Fruit fly (Drosophila melanogaster) whole organism, embryonic: ENCODE data around the gene Pgd.

Experiments used
- Atf3 ChIP-seq: fragments of 200-800 bp; sonication (Bioruptor generic); optimal IDR thresholded peaks from 3 replicates; lab custom pipeline; 2016; ENCODE audit warnings: missing biosample characterization, missing genetic modification characterization
- B-H2 ChIP-seq: fragments of 200-800 bp; sonication (Bioruptor generic); optimal IDR thresholded peaks from 2 replicates; lab custom pipeline; 2018; ENCODE audit warnings: missing biosample characterization, mild to moderate bottlenecking, missing genetic modification characterization
- CG10147 ChIP-seq: fragments of 200-800 bp; sonication (Bioruptor generic); optimal IDR thresholded peaks from 2 replicates; lab custom pipeline; 2019; ENCODE audit warnings: missing biosample characterization, mild to moderate bottlenecking, missing genetic modification characterization, moderate library complexity
- CG10431 ChIP-seq: fragments of 200-800 bp; sonication (Bioruptor generic); optimal IDR thresholded peaks from 3 replicates; lab custom pipeline; 2018; ENCODE audit warnings: missing biosample characterization, mild to moderate bottlenecking, missing genetic modification characterization
- CG10543 ChIP-seq: fragments of 200-800 bp; sonication (Bioruptor generic); optimal IDR thresholded peaks from 3 replicates; lab custom pipeline; 2017; ENCODE audit warnings: missing biosample characterization, mild to moderate bottlenecking, missing genetic modification characterization, moderate library complexity
- CG11247 ChIP-seq: fragments of 200-800 bp; sonication (Bioruptor generic); IDR thresholded peaks from 2 replicates; pipeline ENCODE4 v1.3.6; 2022; ENCODE audit warnings: missing biosample characterization, missing genetic modification characterization
- CG12942 ChIP-seq: fragments of 200-800 bp; sonication (Bioruptor generic); optimal IDR thresholded peaks from 3 replicates; lab custom pipeline; 2016; ENCODE audit warnings: missing biosample characterization, missing genetic modification characterization
- CG13296 ChIP-seq: fragments of 200-800 bp; sonication (Bioruptor generic); optimal IDR thresholded peaks from 3 replicates; lab custom pipeline; 2018; ENCODE audit warnings: missing biosample characterization, mild to moderate bottlenecking, missing genetic modification characterization
- CG1603 ChIP-seq: fragments of 200-800 bp; sonication (Bioruptor generic); optimal IDR thresholded peaks from 2 replicates; lab custom pipeline; 2019; ENCODE audit warnings: missing biosample characterization, mild to moderate bottlenecking, missing genetic modification characterization, moderate library complexity
- CG17361 ChIP-seq: fragments of 200-800 bp; sonication (Bioruptor generic); IDR thresholded peaks from 3 replicates; pipeline ENCODE4 v1.3.6; 2022; ENCODE audit warnings: missing biosample characterization, missing genetic modification characterization
- CG1832 ChIP-seq: fragments of 200-800 bp; sonication (Bioruptor generic); optimal IDR thresholded peaks from 2 replicates; lab custom pipeline; 2017; ENCODE audit warnings: missing biosample characterization, mild to moderate bottlenecking, missing genetic modification characterization, inconsistent platforms
- CG18619 ChIP-seq: fragments of 200-800 bp; sonication (Bioruptor generic); optimal IDR thresholded peaks from 3 replicates; lab custom pipeline; 2017; ENCODE audit warnings: missing biosample characterization, mild to moderate bottlenecking, missing genetic modification characterization
- CG30431 ChIP-seq: fragments of 200-800 bp; sonication (Bioruptor generic); optimal IDR thresholded peaks from 2 replicates; lab custom pipeline; 2017; ENCODE audit warnings: missing biosample characterization, missing genetic modification characterization
- CG3065 ChIP-seq: fragments of 200-800 bp; sonication (Bioruptor generic); optimal IDR thresholded peaks from 2 replicates; lab custom pipeline; 2016; ENCODE audit warnings: missing biosample characterization, missing genetic modification characterization
- CG4328 ChIP-seq: fragments of 200-800 bp; sonication (Bioruptor generic); optimal IDR thresholded peaks from 3 replicates; lab custom pipeline; 2017; ENCODE audit warnings: missing biosample characterization, missing genetic modification reagents, missing genetic modification characterization
- CG4617 ChIP-seq: fragments of 200-800 bp; sonication (Bioruptor generic); optimal IDR thresholded peaks from 3 replicates; lab custom pipeline; 2016; ENCODE audit warnings: missing biosample characterization, missing genetic modification characterization, borderline replicate concordance
- CG7556 ChIP-seq: fragments of 200-800 bp; sonication (Bioruptor generic); optimal IDR thresholded peaks from 2 replicates; lab custom pipeline; 2017; ENCODE audit warnings: missing biosample characterization, mild to moderate bottlenecking, missing genetic modification characterization
- CG7745 ChIP-seq: fragments of 200-800 bp; sonication (Bioruptor generic); optimal IDR thresholded peaks from 2 replicates; lab custom pipeline; 2018; ENCODE audit warnings: missing biosample characterization, mild to moderate bottlenecking, missing genetic modification characterization, moderate library complexity
- CG7963 ChIP-seq: fragments of 200-800 bp; sonication (Bioruptor generic); IDR thresholded peaks from 3 replicates; pipeline ENCODE4 v1.3.6; 2022; ENCODE audit warnings: missing biosample characterization, missing genetic modification characterization; ENCODE audit not compliant: partially characterized antibody
- Dip2 ChIP-seq: fragments of 200-800 bp; sonication (Bioruptor generic); IDR thresholded peaks from 2 replicates; pipeline ENCODE4 v1.3.6; 2022; ENCODE audit warnings: missing biosample characterization, missing genetic modification characterization
- Ets97D ChIP-seq: fragments of 200-800 bp; sonication (Bioruptor generic); optimal IDR thresholded peaks from 3 replicates; lab custom pipeline; 2016; ENCODE audit warnings: missing biosample characterization, missing genetic modification characterization
- Lim3 ChIP-seq: fragments of 200-800 bp; sonication (Bioruptor generic); IDR thresholded peaks from 2 replicates; pipeline ENCODE4 v1.3.6; 2022; ENCODE audit warnings: missing biosample characterization, missing genetic modification characterization
- Meics ChIP-seq: fragments of 200-800 bp; sonication (Bioruptor generic); optimal IDR thresholded peaks from 2 replicates; lab custom pipeline; 2017; ENCODE audit warnings: missing biosample characterization, mild to moderate bottlenecking, missing genetic modification characterization
- Ptx1 ChIP-seq: fragments of 200-800 bp; sonication (Bioruptor generic); IDR thresholded peaks from 2 replicates; pipeline ENCODE4 v1.3.6; 2022; ENCODE audit warnings: missing biosample characterization, missing genetic modification characterization
- Six4 ChIP-seq: fragments of 200-800 bp; sonication (Bioruptor generic); optimal IDR thresholded peaks from 2 replicates; lab custom pipeline; 2016; ENCODE audit warnings: missing biosample characterization, missing genetic modification characterization
- abd-A ChIP-seq: fragments of 200-800 bp; sonication (Bioruptor generic); optimal IDR thresholded peaks from 3 replicates; lab custom pipeline; 2019; ENCODE audit warnings: missing biosample characterization, mild to moderate bottlenecking, missing genetic modification characterization, moderate library complexity
- ash1 ChIP-seq: fragments of 200-800 bp; sonication (Bioruptor generic); optimal IDR thresholded peaks from 2 replicates; lab custom pipeline; 2018; ENCODE audit warnings: missing biosample characterization, mild to moderate bottlenecking, missing genetic modification characterization
- btn ChIP-seq: fragments of 200-800 bp; sonication (Bioruptor generic); optimal IDR thresholded peaks from 2 replicates; lab custom pipeline; 2016; ENCODE audit warnings: missing biosample characterization, missing genetic modification characterization
- chm ChIP-seq: fragments of 200-800 bp; sonication (Bioruptor generic); IDR thresholded peaks from 2 replicates; pipeline ENCODE4 v1.3.6; 2022; ENCODE audit warnings: missing biosample characterization, missing genetic modification characterization
- dmrt11E ChIP-seq: fragments of 200-800 bp; sonication (Bioruptor generic); optimal IDR thresholded peaks from 3 replicates; lab custom pipeline; 2018; ENCODE audit warnings: missing biosample characterization, mild to moderate bottlenecking, missing genetic modification characterization, moderate library complexity
- en ChIP-seq: fragments of 200-800 bp; sonication (Bioruptor generic); optimal IDR thresholded peaks from 2 replicates; lab custom pipeline; 2016; ENCODE audit warnings: missing biosample characterization, missing genetic modification characterization
- fru ChIP-seq: fragments of >200 bp; optimal IDR thresholded peaks from 2 replicates; lab custom pipeline; 2017
- gce ChIP-seq: fragments of 200-800 bp; sonication (Bioruptor generic); IDR thresholded peaks from 3 replicates; pipeline ENCODE4 v1.3.6; 2022; ENCODE audit warnings: missing biosample characterization, missing genetic modification characterization
- gcm2 ChIP-seq: fragments of 200-800 bp; sonication (Bioruptor generic); optimal IDR thresholded peaks from 2 replicates; lab custom pipeline; 2016; ENCODE audit warnings: missing biosample characterization, missing genetic modification characterization
- gem ChIP-seq: fragments of 200-800 bp; sonication (Bioruptor generic); optimal IDR thresholded peaks from 2 replicates; lab custom pipeline; 2019; ENCODE audit warnings: missing biosample characterization, mild to moderate bottlenecking, missing genetic modification characterization, moderate library complexity
- gfzf ChIP-seq: fragments of 200-800 bp; sonication (Bioruptor generic); optimal IDR thresholded peaks from 2 replicates; lab custom pipeline; 2016; ENCODE audit warnings: missing biosample characterization, mild to moderate bottlenecking, missing genetic modification characterization, moderate library complexity
- gsb-n ChIP-seq: fragments of 200-800 bp; sonication (Bioruptor generic); optimal IDR thresholded peaks from 3 replicates; lab custom pipeline; 2018; ENCODE audit warnings: missing biosample characterization, mild to moderate bottlenecking, missing genetic modification characterization
- hkb ChIP-seq, 2 experiments: fragments of 200-800 bp in 1 of 2; fragments of >200 bp in 1 of 2; sonication (Bioruptor generic) in 1 of 2; IDR thresholded peaks in 1 of 2; optimal IDR thresholded peaks in 1 of 2; 2 replicates each; pipeline versions ENCODE4 v1.3.6 to Lab custom; 2017 to 2022; ENCODE audit warnings: missing biosample characterization in 1 of 2, missing genetic modification characterization in 1 of 2
- jumu ChIP-seq: fragments of 200-800 bp; sonication (Bioruptor generic); optimal IDR thresholded peaks from 3 replicates; lab custom pipeline; 2016; ENCODE audit warnings: missing biosample characterization, missing genetic modification characterization
- lola ChIP-seq, 3 experiments: fragments of >200 bp in 2 of 3; fragments of 200-800 bp in 1 of 3; sonication (Bioruptor generic) in 1 of 3; optimal IDR thresholded peaks; 2 replicates each; lab custom pipeline; 2017 to 2019; ENCODE audit warnings: missing biosample characterization in 3 of 3, missing genetic modification characterization in 3 of 3, mild to moderate bottlenecking in 1 of 3, moderate library complexity in 1 of 3
- pho ChIP-seq: fragments of 200-800 bp; sonication (Bioruptor generic); optimal IDR thresholded peaks from 2 replicates; lab custom pipeline; 2016; ENCODE audit warnings: missing biosample characterization, missing genetic modification characterization
- pros ChIP-seq: fragments of 200-800 bp; sonication (Bioruptor generic); optimal IDR thresholded peaks from 3 replicates; lab custom pipeline; 2019; ENCODE audit warnings: missing biosample characterization, mild to moderate bottlenecking, missing genetic modification characterization, moderate library complexity
- repo ChIP-seq: fragments of 200-800 bp; sonication (Bioruptor generic); optimal IDR thresholded peaks from 2 replicates; lab custom pipeline; 2016; ENCODE audit warnings: missing biosample characterization, missing genetic modification characterization
- schlank ChIP-seq: fragments of 200-800 bp; sonication (Bioruptor generic); optimal IDR thresholded peaks from 2 replicates; lab custom pipeline; 2018; ENCODE audit warnings: missing biosample characterization, mild to moderate bottlenecking, missing genetic modification characterization
- sima ChIP-seq: fragments of 200-800 bp; sonication (Bioruptor generic); optimal IDR thresholded peaks from 2 replicates; lab custom pipeline; 2016; ENCODE audit warnings: missing biosample characterization, missing genetic modification characterization
- sr ChIP-seq: fragments of 200-800 bp; sonication (Bioruptor generic); IDR thresholded peaks from 3 replicates; pipeline ENCODE4 v1.3.6; 2022; ENCODE audit warnings: missing biosample characterization, missing genetic modification characterization
- trem ChIP-seq: fragments of 200-800 bp; optimal IDR thresholded peaks from 3 replicates; lab custom pipeline; 2019; ENCODE audit warnings: missing biosample characterization, mild to moderate bottlenecking, missing genetic modification characterization, moderate library complexity
- usp ChIP-seq: fragments of >200 bp; optimal IDR thresholded peaks from 2 replicates; lab custom pipeline; 2017; ENCODE audit warnings: missing biosample characterization, missing genetic modification characterization
- wdn ChIP-seq: fragments of 200-800 bp; sonication (Bioruptor generic); IDR thresholded peaks from 2 replicates; pipeline ENCODE4 v1.3.6; 2022; ENCODE audit warnings: missing biosample characterization, missing genetic modification characterization

Pgd gene

DNA sequence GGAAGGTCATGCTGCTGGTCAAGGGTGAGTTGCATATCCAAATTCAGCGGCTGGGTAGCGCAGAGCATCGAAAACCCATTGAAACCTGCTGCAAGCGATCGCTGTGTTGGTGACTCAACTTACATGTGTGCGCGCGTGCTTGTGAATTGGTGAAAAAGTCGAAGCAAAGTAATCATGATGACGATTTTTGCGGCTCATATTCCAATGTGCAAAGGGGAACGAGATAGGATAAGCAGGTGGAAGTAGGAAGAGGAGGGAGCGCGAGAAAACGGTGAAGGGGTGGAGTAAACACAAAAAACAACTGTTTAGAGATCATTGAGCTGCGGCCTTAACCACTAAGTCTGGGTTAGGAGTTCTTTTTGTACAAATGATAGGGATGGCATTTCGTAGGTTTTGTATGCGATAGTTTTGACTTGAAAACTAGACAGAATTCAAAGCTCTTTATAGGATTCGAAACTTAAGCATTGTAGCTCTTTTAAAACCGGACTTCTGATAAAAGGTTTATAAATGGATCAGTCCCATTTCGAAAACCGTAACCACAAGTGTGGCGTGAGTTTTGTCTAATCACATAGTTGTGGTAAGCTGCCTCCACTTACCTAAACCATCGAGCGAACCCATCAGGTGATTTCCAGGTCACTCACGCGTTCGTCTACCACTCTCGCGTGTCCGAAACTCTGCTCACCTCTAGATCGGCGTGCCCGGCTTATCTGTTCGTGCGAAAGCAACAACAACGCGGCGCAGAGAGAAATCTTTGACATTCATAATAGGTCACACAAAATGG lies 944 bp downstream of the Pgd start (continued):
- TF ChIP-seq CG4617 (GFP tag; lab: Kevin White, UChicago) (no peak), B-H2 (GFP tag; lab: Kevin White, UChicago) (peak; percentile 47), sima (GFP tag; lab: Kevin White, UChicago) (no peak), ash1 (no peak), Ptx1 (GFP tag; lab: Robert Waterston, UW) (peak; percentile 39), CG18619 (peak; percentile 27), CG1603 (peak; percentile 8), CG17361 (GFP tag; lab: Robert Waterston, UW) (peak; percentile 51; the same call in 1 of the 3 replicates), CG4328 (GFP tag; lab: Kevin White, UChicago) (peak; percentile 46), pho (peak; percentile 35), wdn (GFP tag; lab: Robert Waterston, UW) (0 out of 2 replicates have a peak, but pooled peaks have one; percentile 20), CG1832 (no peak), gem (tag; lab: Kevin White, UChicago) (peak; percentile 53), schlank (tag; lab: Kevin White, UChicago) (no peak), hkb (optimal IDR thresholded peaks at IDR 0.05; lab: Kevin White, UChicago) (no peak), hkb (GFP tag; IDR thresholded peaks at IDR 0.05; lab: Robert Waterston, UW) (0 out of 2 replicates have a peak, but pooled peaks have one; percentile 29), Atf3 (GFP tag; lab: Kevin White, UChicago) (no peak), CG10543 (GFP tag; lab: Kevin White, UChicago) (peak; percentile 77), CG13296 (GFP tag; lab: Kevin White, UChicago) (peak; percentile 31), en (GFP tag; lab: Kevin White, UChicago) (no peak), btn (GFP tag; lab: Kevin White, UChicago) (no peak), abd-A (tag; lab: Kevin White, UChicago) (no peak), Lim3 (no peak), dmrt11E (tag; lab: Kevin White, UChicago) (peak; percentile 31), jumu (GFP tag; lab: Kevin White, UChicago) (peak; percentile 13), CG10431 (GFP tag; lab: Kevin White, UChicago) (no peak), Meics (peak; percentile 60), CG10147 (peak; percentile 55), repo (GFP tag; lab: Kevin White, UChicago) (peak; percentile 5), gfzf (GFP tag; lab: Kevin White, UChicago) (peak; percentile 13), CG11247 (GFP tag; lab: Robert Waterston, UW) (0 out of 2 replicates have a peak, but pooled peaks have one; percentile 6), CG7556 (GFP tag; lab: Kevin White, UChicago) (peak; percentile 50), gce (GFP tag; lab: Robert Waterston, UW) (no peak), CG3065 (GFP tag; lab: Kevin White, UChicago) (no peak), Ets97D (GFP tag; lab: Kevin White, UChicago) (no peak), Six4 (GFP tag; lab: Kevin White, UChicago) (no peak), CG7745 (tag; lab: Kevin White, UChicago) (no peak), trem (no peak), chm (GFP tag; lab: Robert Waterston, UW) (no peak), CG12942 (no peak), Dip2 (GFP tag; lab: Robert Waterston, UW) (no peak), pros (no peak), CG7963 (0 out of 3 replicates have a peak, but pooled peaks have one; percentile 45), gsb-n (tag; lab: Kevin White, UChicago) (no peak), lola (GFP tag; optimal IDR thresholded peaks at IDR 0.05; lab: Kevin White, UChicago) (peak in 1 of 3 experiments; percentile 30), CG30431 (GFP tag; lab: Kevin White, UChicago) (peak; percentile 16), fru (no peak), usp (GFP tag; lab: Kevin White, UChicago) (no peak), sr (no peak), gcm2 (GFP tag; lab: Kevin White, UChicago) (no peak)
